Worm (Caenorhabditis elegans) whole organism, midembryonic: ENCODE data around the gene cpna-5.

Source experiments
- T22C8.4 ChIP-seq: fragments of 200-800 bp; sonication (Bioruptor generic); IDR thresholded peaks from 2 replicates; pipeline ENCODE4 v1.3.6; 2022; ENCODE audit warnings: missing genetic modification characterization, missing compliant biosample characterization
- flt-1 ChIP-seq: fragments of 200-800 bp; sonication (Bioruptor generic); IDR thresholded peaks from 2 replicates; pipeline ENCODE4 v1.3.6; 2022; ENCODE audit warnings: missing genetic modification characterization, missing compliant biosample characterization

- no peak for TF ChIP-seq flt-1
- TF ChIP-seq T22C8.4 (GFP tag; lab: Robert Waterston, UW), result no peak
Measured at ce11 chrII:7675752-7676151, 42.6 kb downstream of the cpna-5 start.
